Worm (Caenorhabditis elegans): ENCODE data around the gene col-140.

The col-140 gene

ce11 chrV:5844349-5844760, 7.7 kb upstream of the col-140 start (continued):
- TF ChIP-seq cey-2 (tag; optimal IDR thresholded peaks at IDR 0.05; ENCODE audit: borderline replicate concordance, insufficient read depth) (peak; percentile 83), snpc-4 (tag; optimal IDR thresholded peaks at IDR 0.05) (no peak), mes-2 (tag; optimal IDR thresholded peaks at IDR 0.05; ENCODE audit: poor library complexity, severe bottlenecking) (no peak), F10B5.3 (tag; optimal IDR thresholded peaks at IDR 0.05) (no peak), Y5F2A.4 (GFP tag; optimal IDR thresholded peaks at IDR 0.05) (no peak), nhr-111 (GFP tag; optimal IDR thresholded peaks at IDR 0.05) (no peak), egl-27 (tag; optimal IDR thresholded peaks at IDR 0.05) (no peak), Y105C5A.15 (GFP tag; IDR thresholded peaks at IDR 0.05) (no peak), Y48G9A.11 (GFP tag; IDR thresholded peaks at IDR 0.05) (no peak), daf-16 (GFP tag; optimal IDR thresholded peaks at IDR 0.05) (peak in 1 of 2 experiments; percentile 75), daf-16 (tag; optimal IDR thresholded peaks at IDR 0.05) (peak; percentile 60), ceh-20 (GFP tag; IDR thresholded peaks at IDR 0.05) (peak; percentile 79; the same call in 1 of the 2 replicates), unc-130 (GFP tag; optimal IDR thresholded peaks at IDR 0.05) (no peak), unc-62 (GFP tag; optimal IDR thresholded peaks at IDR 0.05 in 1 of 2) (peak in 1 of 2 experiments; percentile 99), unc-62 (tag; optimal IDR thresholded peaks at IDR 0.05) (no peak), lim-7 (GFP tag; IDR thresholded peaks at IDR 0.05) (no peak), spr-3 (GFP tag; optimal IDR thresholded peaks at IDR 0.05) (no peak), ceh-44 (GFP tag; IDR thresholded peaks at IDR 0.05) (no peak), nhr-41 (GFP tag; IDR thresholded peaks at IDR 0.05) (no peak), hlh-11 (tag; optimal IDR thresholded peaks at IDR 0.05) (peak; percentile 94), ceh-62 (tag; optimal IDR thresholded peaks at IDR 0.05) (no peak), mdt-29 (GFP tag; IDR thresholded peaks at IDR 0.05) (peak; percentile 67; the same call in 1 of the 2 replicates), nhr-102 (tag; optimal IDR thresholded peaks at IDR 0.05) (peak; percentile 58), daf-19 (GFP tag; conservative IDR thresholded peaks at IDR 0.05) (no peak), aha-1 (tag) (peak; percentile 91), unc-39 (tag; optimal IDR thresholded peaks at IDR 0.05) (no peak), pha-4 (GFP tag; IDR thresholded peaks at IDR 0.05) (peak; percentile 53; the same call in 1 of the 2 replicates), pha-4 (tag; optimal IDR thresholded peaks at IDR 0.05) (no peak), gei-8 (GFP tag; optimal IDR thresholded peaks at IDR 0.05) (no peak), nhr-77 (tag; optimal IDR thresholded peaks at IDR 0.05) (peak; percentile 50), snpc-1.2 (GFP tag; IDR thresholded peaks at IDR 0.05) (no peak), ztf-11 (tag; optimal IDR thresholded peaks at IDR 0.05) (no peak), zip-11 (GFP tag; IDR thresholded peaks at IDR 0.05) (no peak), nhr-42 (GFP tag; IDR thresholded peaks at IDR 0.05) (peak; percentile 60; the same call in 1 of the 2 replicates)

ce11 chrV:5843415-5844337, 7.0 kb upstream of the col-140 start:
- TF ChIP-seq nhr-77 (tag; optimal IDR thresholded peaks at IDR 0.05) (peak; percentile 87), mep-1 (tag; optimal IDR thresholded peaks at IDR 0.05) (peak; percentile 64), fkh-10 (GFP tag; optimal IDR thresholded peaks at IDR 0.05) (no peak), nhr-102 (tag; optimal IDR thresholded peaks at IDR 0.05) (peak; percentile 39), dmd-9 (GFP tag; IDR thresholded peaks at IDR 0.05) (no peak), unc-130 (GFP tag; optimal IDR thresholded peaks at IDR 0.05) (no peak), madf-9 (GFP tag; conservative IDR thresholded peaks at IDR 0.05) (0 out of 2 replicates have a peak, but pooled peaks have one; percentile 15), dve-1 (tag; optimal IDR thresholded peaks at IDR 0.05; ENCODE audit: insufficient read depth) (peak; percentile 93), spr-1 (tag; optimal IDR thresholded peaks at IDR 0.05) (no peak), jun-1 (tag; optimal IDR thresholded peaks at IDR 0.05) (no peak), lin-1 (GFP tag; IDR thresholded peaks at IDR 0.05) (no peak), nhr-42 (GFP tag; IDR thresholded peaks at IDR 0.05) (0 out of 2 replicates have a peak, but pooled peaks have one; percentile 30), sdz-12 (GFP tag; optimal IDR thresholded peaks at IDR 0.05) (no peak), aha-1 (tag) (peak; percentile 70), ceh-44 (GFP tag; IDR thresholded peaks at IDR 0.05) (no peak), egl-27 (tag; optimal IDR thresholded peaks at IDR 0.05) (no peak), zfp-3 (GFP tag; conservative IDR thresholded peaks at IDR 0.05) (0 out of 2 replicates have a peak, but pooled peaks have one; percentile 9), hlh-11 (tag; optimal IDR thresholded peaks at IDR 0.05) (peak; percentile 89), ceh-82 (tag; optimal IDR thresholded peaks at IDR 0.05) (no peak), lin-13 (GFP tag; optimal IDR thresholded peaks at IDR 0.05) (no peak), dmd-6 (GFP tag; IDR thresholded peaks at IDR 0.05) (peak; percentile 78), ces-1 (GFP tag; optimal IDR thresholded peaks at IDR 0.05) (no peak), F37D6.2 (tag; optimal IDR thresholded peaks at IDR 0.05) (no peak)

Measured in whole organism, L4 larva.